Fruit fly (Drosophila melanogaster) whole organism: ENCODE measurements around the gene NKCC.

Source experiments
- CG8478 ChIP-seq: fragments of >200 bp; optimal IDR thresholded peaks from 2 replicates; lab custom pipeline; 2018; ENCODE audit warnings: inconsistent platforms
- Dll ChIP-seq: fragments of >200 bp; optimal IDR thresholded peaks from 2 replicates; lab custom pipeline; 2017
- EcR ChIP-seq, 2 experiments: fragments of >200 bp; optimal IDR thresholded peaks; 2 replicates each; lab custom pipeline; 2017; ENCODE audit warnings: missing biosample characterization in 2 of 2, missing genetic modification characterization in 2 of 2, missing genetic modification reagents in 2 of 2
- pan ChIP-seq: fragments of >200 bp; optimal IDR thresholded peaks from 2 replicates; lab custom pipeline; 2017
- psq ChIP-seq: fragments of >200 bp; optimal IDR thresholded peaks from 2 replicates; lab custom pipeline; 2017

dm6 chr3R:5464481-5464880 is 38.0 kb downstream of the NKCC start, which contains the start of gene PEK:
- no peak for TF ChIP-seq psq (lab: Kevin White, UChicago)
- no peak for TF ChIP-seq pan (lab: Kevin White, UChicago)
- no peak for TF ChIP-seq CG8478
- no peak for TF ChIP-seq Dll (lab: Kevin White, UChicago)
- TF ChIP-seq EcR (GFP tag; optimal IDR thresholded peaks at IDR 0.05; lab: Kevin White, UChicago), result no peak
